Fruit fly (Drosophila melanogaster): ENCODE data around the gene CG4884.
"Not testable (repeated sequence)": the region's sequence is repeated elsewhere in the genome, so short reads cannot be mapped to it uniquely, and the experiment has no call there.

CG4884 gene

dm6 chr3R:27987329-27987728 lies 28.3 kb upstream of the CG4884 start (continued):
- TF ChIP-seq acj6 (GFP tag; optimal IDR thresholded peaks at IDR 0.05) (peak; percentile 49), CG16779 (tag; optimal IDR thresholded peaks at IDR 0.05) (no peak), CG11902 (GFP tag; optimal IDR thresholded peaks at IDR 0.05) (no peak), CG34406 (GFP tag; optimal IDR thresholded peaks at IDR 0.05) (peak; percentile 7), svp (GFP tag) (peak; percentile 56), Hr38 (GFP tag; optimal IDR thresholded peaks at IDR 0.05) (no peak), CG8119 (GFP tag; IDR thresholded peaks at IDR 0.05) (peak; percentile 86), CG10631 (GFP tag; optimal IDR thresholded peaks at IDR 0.05) (peak; percentile 51), CG11762 (GFP tag; optimal IDR thresholded peaks at IDR 0.05; ENCODE audit: insufficient read depth) (peak; percentile 13), CG6808 (GFP tag; optimal IDR thresholded peaks at IDR 0.05) (no peak), CG4318 (GFP tag; optimal IDR thresholded peaks at IDR 0.05) (peak; percentile 63), Eip78C (GFP tag) (peak; percentile 80), pdm3 (GFP tag; optimal IDR thresholded peaks at IDR 0.05) (peak; percentile 44), Sox14 (GFP tag; optimal IDR thresholded peaks at IDR 0.05) (peak; percentile 10), Hr39 (GFP tag; optimal IDR thresholded peaks at IDR 0.05) (no peak), ss (GFP tag; optimal IDR thresholded peaks at IDR 0.05) (no peak), dsx (GFP tag; optimal IDR thresholded peaks at IDR 0.05; ENCODE audit: poor library complexity, severe bottlenecking) (no peak), Sox102F (GFP tag; optimal IDR thresholded peaks at IDR 0.05) (no peak), CG6163 (GFP tag; IDR thresholded peaks at IDR 0.05) (peak; percentile 62; the same call in 1 of the 3 replicates), CG15336 (GFP tag; IDR thresholded peaks at IDR 0.05) (peak; percentile 88), Blimp-1 (GFP tag; optimal IDR thresholded peaks at IDR 0.05) (no peak), vri (GFP tag; optimal IDR thresholded peaks at IDR 0.05) (no peak), eg (GFP tag; IDR thresholded peaks at IDR 0.05) (peak; percentile 75), esn (GFP tag; optimal IDR thresholded peaks at IDR 0.05) (no peak), CG1621 (tag; optimal IDR thresholded peaks at IDR 0.05) (no peak), CG32006 (GFP tag; optimal IDR thresholded peaks at IDR 0.05) (peak; percentile 84), CG8319 (GFP tag; optimal IDR thresholded peaks at IDR 0.05) (no peak), CG6276 (GFP tag; optimal IDR thresholded peaks at IDR 0.05) (peak; percentile 42), Eip93F (GFP tag; optimal IDR thresholded peaks at IDR 0.05) (no peak), lz (GFP tag; optimal IDR thresholded peaks at IDR 0.05) (no peak), CG3032 (tag; optimal IDR thresholded peaks at IDR 0.05) (no peak), CG10669 (GFP tag; optimal IDR thresholded peaks at IDR 0.05) (peak; percentile 32), Eip75B (GFP tag; optimal IDR thresholded peaks at IDR 0.05) (peak; percentile 3), topi (GFP tag; optimal IDR thresholded peaks at IDR 0.05) (peak; percentile 32), CG3919 (GFP tag; optimal IDR thresholded peaks at IDR 0.05) (peak; percentile 49), CG9139 (GFP tag; optimal IDR thresholded peaks at IDR 0.05) (no peak), CG7368 (GFP tag; optimal IDR thresholded peaks at IDR 0.05) (no peak), Lpt (GFP tag; optimal IDR thresholded peaks at IDR 0.05) (peak; percentile 24), spab (GFP tag; optimal IDR thresholded peaks at IDR 0.05) (no peak), Met (GFP tag; optimal IDR thresholded peaks at IDR 0.05) (no peak)

- TF ChIP-seq fkh (GFP tag; optimal IDR thresholded peaks at IDR 0.05), result peak; percentile 88
- TF ChIP-seq svp (GFP tag), result no peak
Measured at dm6 chr3R:27986794-27987193, 27.7 kb upstream of the CG4884 start.

dm6 chr3R:27963119-27963518 lies 4.1 kb upstream of the CG4884 start, which contains the start of the genes CG31131 and CG4849:
TSS of gene CG31131 (minus strand) at chr3R:27963219.
TSS of gene CG4849 (plus strand) at chr3R:27963415.
- TF ChIP-seq spab, Hr38, dac (GFP tag; optimal IDR thresholded peaks at IDR 0.05): not testable (repeated sequence)
